Worm (Caenorhabditis elegans): ENCODE data around the gene fbxb-30.

DNA sequence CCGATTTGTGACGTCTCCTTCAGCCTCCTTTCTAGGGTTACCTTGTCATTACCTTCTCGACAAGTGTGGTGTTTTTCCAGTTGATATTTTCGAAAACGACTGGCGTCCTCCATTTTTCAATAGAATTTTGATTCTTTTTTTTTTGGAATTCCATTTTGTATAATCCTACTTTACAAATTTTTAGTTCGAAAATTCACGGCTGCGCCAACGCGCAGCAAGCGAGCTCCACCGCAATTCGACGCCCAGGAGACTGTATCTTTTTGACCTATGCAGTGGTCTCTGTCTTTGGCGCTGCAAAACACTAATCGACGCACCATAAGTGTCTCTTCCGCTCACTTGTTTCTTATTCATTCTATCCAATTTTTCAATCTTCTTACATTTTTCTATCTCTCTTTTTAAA is 10.0 kb downstream of the fbxb-30 start, which contains the start of gene fbxc-42:
- TF ChIP-seq B0310.2 (tag; optimal IDR thresholded peaks at IDR 0.05) (no peak), ama-1 (optimal IDR thresholded peaks at IDR 0.05) (no peak), ceh-13 (GFP tag; optimal IDR thresholded peaks at IDR 0.05) (no peak), hnd-1 (tag; optimal IDR thresholded peaks at IDR 0.05) (no peak), tra-4 (tag; optimal IDR thresholded peaks at IDR 0.05) (no peak)
